Worm (Caenorhabditis elegans) whole organism, L3 larva: ENCODE data around the gene K07F5.6.

Source experiments
- ZK546.5 ChIP-seq: sonication (generic microtip); optimal IDR thresholded peaks from 2 replicates; lab custom pipeline; 2017; ENCODE audit warnings: missing biosample characterization, missing genetic modification characterization
- elt-2 ChIP-seq: sonication (generic microtip); optimal IDR thresholded peaks from 2 replicates; lab custom pipeline; 2016; ENCODE audit warnings: missing genetic modification reagents, mild to moderate bottlenecking, missing genetic modification characterization, missing compliant biosample characterization
- lin-15B ChIP-seq: fragments of 150-350 bp; optimal IDR thresholded peaks from 2 replicates; lab custom pipeline; 2014; ENCODE audit warnings: missing biosample characterization, missing genetic modification characterization
- nhr-11 ChIP-seq: fragments of 150-350 bp; optimal IDR thresholded peaks from 2 replicates; lab custom pipeline; 2014; ENCODE audit warnings: missing biosample characterization, missing genetic modification characterization
- nhr-12 ChIP-seq: fragments of 150-350 bp; optimal IDR thresholded peaks from 2 replicates; lab custom pipeline; 2014; ENCODE audit warnings: missing biosample characterization, missing genetic modification characterization

DNA sequence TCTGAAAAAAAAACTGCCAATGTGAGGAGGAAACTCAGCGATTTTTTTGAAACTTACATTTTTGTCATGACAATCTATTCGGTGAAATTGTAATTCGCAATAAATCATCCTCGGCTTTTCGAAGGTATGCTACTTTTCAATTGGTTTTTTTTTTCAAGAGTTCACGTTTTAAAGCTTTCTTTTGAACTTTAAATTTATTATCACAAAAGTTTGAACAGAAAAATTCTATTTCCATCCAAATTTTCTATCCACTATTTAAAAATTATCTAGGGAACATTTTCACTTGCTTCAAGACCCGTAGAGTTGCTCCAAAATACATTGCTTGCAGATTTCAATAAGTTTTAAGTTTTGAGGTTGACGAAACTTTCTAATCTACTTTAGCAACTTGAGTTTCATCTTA is at the start of gene K07F5.6:
- no peak for TF ChIP-seq nhr-11 (tag; lab: Kevin White, UChicago)
- TF ChIP-seq nhr-12 (tag; lab: Kevin White, UChicago): no peak
- TF ChIP-seq ZK546.5 (tag; lab: Kevin White, UChicago): no peak
- no peak for TF ChIP-seq elt-2 (tag; lab: Kevin White, UChicago)
- TF ChIP-seq lin-15B: no peak
